Fruit fly (Drosophila melanogaster): ENCODE measurements around the gene PolE1.

dm6 chr3R:23318928-23319327 is 29.0 kb upstream of the PolE1 start:
- TF ChIP-seq gl (tag; optimal IDR thresholded peaks at IDR 0.05), result peak; percentile 55
- TF ChIP-seq CG4496 (GFP tag; IDR thresholded peaks at IDR 0.05), result peak; percentile 54; the same call in 2 of the 3 replicates
- TF ChIP-seq CG8301 (tag; optimal IDR thresholded peaks at IDR 0.05), result peak; percentile 26
- TF ChIP-seq Pif1A (GFP tag; optimal IDR thresholded peaks at IDR 0.05), result peak; percentile 65
- no peak for TF ChIP-seq EcR (GFP tag; optimal IDR thresholded peaks at IDR 0.05)
- peak; percentile 31 for TF ChIP-seq CG8159 (tag; optimal IDR thresholded peaks at IDR 0.05)

Data from whole organism, pupa.